Fruit fly (Drosophila melanogaster): ENCODE data around the gene Or85f.

DNA sequence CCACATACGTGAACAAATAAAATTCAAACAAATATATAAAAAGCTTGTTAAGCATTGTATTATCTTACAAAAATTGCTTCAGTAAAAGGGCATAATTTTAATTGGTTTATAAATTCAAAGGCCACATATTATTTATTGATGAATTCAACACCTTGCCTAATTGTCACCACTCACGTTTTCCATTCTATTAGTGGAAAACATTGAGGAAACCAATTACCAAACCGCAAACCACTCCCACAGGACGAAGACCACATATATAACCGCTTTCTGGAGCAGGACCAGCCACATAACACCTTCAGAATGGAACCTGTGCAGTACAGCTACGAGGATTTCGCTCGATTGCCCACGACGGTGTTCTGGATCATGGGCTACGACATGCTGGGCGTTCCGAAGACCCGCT is at the start of gene Or85f:
- TF ChIP-seq CG34367 (tag; optimal IDR thresholded peaks at IDR 0.05) (no peak), CG10348 (GFP tag; IDR thresholded peaks at IDR 0.05) (no peak)

Data from whole organism, pupa.